Worm (Caenorhabditis elegans) whole organism, L4/young adult: Measurements from ENCODE around the gene fbxl-4.

Experiments
- W03F9.2 ChIP-seq: fragments of 150-350 bp; optimal IDR thresholded peaks from 2 replicates; lab custom pipeline; 2014; ENCODE audit warnings: missing biosample characterization, missing genetic modification characterization
- dao-5 ChIP-seq: sonication (generic microtip); optimal IDR thresholded peaks from 2 replicates; lab custom pipeline; 2016; ENCODE audit warnings: missing genotype, missing genetic modification characterization, moderate library complexity, missing compliant biosample characterization
- him-1 ChIP-seq: sonication (generic microtip); optimal IDR thresholded peaks from 2 replicates; lab custom pipeline; 2016; ENCODE audit warnings: missing genotype, missing genetic modification reagents, missing genetic modification characterization, missing compliant biosample characterization

Gene fbxl-4

DNA sequence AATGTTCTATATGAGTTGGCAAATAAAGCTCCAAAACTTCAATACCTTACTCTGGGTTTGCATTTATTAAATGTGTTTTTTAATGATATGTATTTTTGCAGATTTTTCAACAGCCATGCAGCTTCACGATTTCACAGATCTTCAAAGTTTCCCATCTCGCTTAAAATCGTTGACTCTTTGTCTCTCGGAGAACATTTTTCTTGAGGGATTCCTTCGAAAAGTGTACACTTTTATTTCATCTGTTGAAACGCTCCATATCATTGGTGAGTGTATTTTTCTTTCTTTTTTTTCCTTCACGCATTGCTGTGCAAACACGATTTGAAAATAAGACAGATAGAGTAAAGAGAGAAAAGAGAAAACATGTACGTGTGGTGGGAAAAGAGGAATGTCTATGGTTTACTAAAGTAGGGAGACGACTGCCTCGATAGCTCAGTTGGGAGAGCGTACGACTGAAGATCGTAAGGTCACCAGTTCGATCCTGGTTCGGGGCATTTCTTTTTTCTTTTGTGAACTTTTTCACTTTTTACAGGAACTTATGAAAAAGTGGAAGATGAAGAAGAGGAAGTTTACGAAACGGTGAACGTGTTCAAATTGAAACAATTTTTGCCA lies 4.7 kb downstream of the fbxl-4 start:
- TF ChIP-seq him-1 (tag; lab: Kevin White, UChicago): peak; percentile 63
- TF ChIP-seq dao-5 (tag; lab: Kevin White, UChicago): peak; percentile 77
- peak; percentile 75 for TF ChIP-seq W03F9.2 (tag; lab: Kevin White, UChicago)

DNA sequence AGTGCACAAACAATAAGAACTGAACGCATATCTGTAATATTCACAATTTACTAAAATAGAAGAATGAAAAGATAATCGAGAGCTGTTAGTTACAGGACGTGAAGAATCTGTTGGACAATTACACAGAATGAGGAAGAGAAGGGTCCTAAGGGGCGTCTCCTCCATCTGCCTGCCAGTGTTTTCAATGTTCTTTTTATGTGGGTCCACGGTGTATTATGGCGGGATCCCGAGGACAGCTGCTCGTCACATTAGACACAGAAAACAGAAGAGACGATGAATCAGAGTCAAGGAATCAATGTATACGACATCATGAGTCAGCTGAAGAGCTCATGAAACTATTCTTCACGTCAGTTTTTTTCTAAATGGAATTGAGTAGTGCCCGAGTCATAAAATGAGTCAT lies 8.5 kb downstream of the fbxl-4 start, which contains the start of gene ttr-6:
ttr-6 (minus strand) TSS at position 33 of the 400 bp plus-strand sequence.
- no peak for TF ChIP-seq W03F9.2 (tag; lab: Kevin White, UChicago)

DNA sequence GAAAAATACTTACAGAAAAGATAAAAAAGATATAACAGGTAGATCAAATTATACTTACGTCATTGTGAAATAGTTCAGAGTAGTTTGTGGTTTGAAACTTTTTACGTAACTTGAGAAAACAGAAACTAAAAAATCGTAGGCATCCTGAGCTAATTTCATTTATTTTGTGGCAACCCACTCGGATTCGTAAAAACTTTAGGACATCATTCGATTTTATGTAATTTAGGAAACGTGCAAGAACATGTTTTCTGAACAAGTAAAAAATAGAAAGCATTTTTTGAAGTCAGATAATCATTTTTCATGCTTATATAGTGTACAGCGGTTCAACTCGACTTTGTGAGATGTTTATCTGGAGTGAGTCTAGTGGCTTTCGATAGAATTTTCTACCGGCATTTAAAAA lies 10.1 kb downstream of the fbxl-4 start, which contains the start of gene hic-1:
hic-1 (minus strand) TSS at position 101 of the 400 bp plus-strand sequence.
- TF ChIP-seq dao-5 (tag; lab: Kevin White, UChicago): no peak
- TF ChIP-seq him-1 (tag; lab: Kevin White, UChicago): no peak
- no peak for TF ChIP-seq W03F9.2 (tag; lab: Kevin White, UChicago)

DNA sequence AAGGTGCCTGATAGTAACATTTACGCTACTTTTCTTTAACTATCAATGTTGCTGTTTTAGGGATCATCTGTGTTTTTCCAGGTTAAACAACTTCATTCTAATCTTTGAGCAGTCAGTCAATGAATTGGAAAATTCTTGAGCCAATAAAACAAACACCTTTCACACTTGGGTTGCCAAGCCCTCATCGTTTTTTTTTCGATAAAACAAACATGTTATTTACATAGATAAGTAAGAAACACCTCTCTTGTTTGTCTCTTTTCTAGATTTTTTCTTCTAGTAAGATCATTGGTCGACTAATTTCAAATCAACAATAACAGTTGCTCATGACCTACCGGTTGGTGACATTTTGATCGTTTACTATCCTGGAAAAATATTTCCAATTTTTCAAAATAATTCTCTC lies 13.4 kb downstream of the fbxl-4 start:
- no peak for TF ChIP-seq him-1 (tag; lab: Kevin White, UChicago)
- TF ChIP-seq dao-5 (tag; lab: Kevin White, UChicago): no peak
- no peak for TF ChIP-seq W03F9.2 (tag; lab: Kevin White, UChicago)

DNA sequence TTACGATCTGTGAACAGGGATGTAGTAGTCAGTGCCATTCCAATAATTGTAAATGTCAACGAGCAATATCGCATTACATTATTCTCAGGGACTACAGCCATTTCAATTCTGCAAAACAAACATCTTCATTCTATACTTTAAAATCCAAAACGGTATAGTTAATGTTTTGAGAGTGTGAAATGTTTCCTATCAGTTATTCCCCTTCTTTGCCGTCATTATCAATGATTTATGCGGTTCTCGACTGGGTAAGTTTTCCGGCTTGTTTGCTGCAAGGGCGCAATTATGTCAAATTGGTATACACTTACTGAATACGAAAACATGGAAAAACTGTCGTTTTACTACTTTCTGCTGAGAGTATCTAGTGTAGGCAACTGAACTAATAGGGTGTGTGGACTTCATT lies 14.5 kb downstream of the fbxl-4 start, which contains the start of gene F23G4.1:
F23G4.1 (minus strand) TSS at position 101 of the 400 bp plus-strand sequence.
- TF ChIP-seq him-1 (tag; lab: Kevin White, UChicago): no peak
- TF ChIP-seq W03F9.2 (tag; lab: Kevin White, UChicago): no peak
- TF ChIP-seq dao-5 (tag; lab: Kevin White, UChicago): no peak

DNA sequence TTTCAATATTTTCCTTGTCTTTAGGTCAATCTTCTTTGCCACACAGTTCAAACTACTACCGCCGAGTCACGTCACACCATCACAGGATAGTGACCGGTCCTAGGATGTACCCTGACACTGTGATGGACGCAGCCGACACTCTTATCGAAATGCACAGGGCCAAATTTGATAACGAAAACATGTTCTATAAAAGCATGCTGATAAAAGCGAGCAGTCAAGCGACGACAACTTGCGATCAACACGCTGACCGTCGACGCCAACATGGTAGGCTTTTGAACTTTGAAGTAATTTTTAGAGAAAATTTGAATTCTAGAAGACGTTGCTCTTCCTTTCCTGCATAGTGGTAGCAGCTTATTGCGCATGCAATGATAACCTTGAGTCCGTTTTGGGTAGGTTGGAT lies 18.4 kb downstream of the fbxl-4 start, which contains the start of gene cpr-6:
cpr-6 (plus strand) TSS at position 217 of the 400 bp plus-strand sequence.
- no peak for TF ChIP-seq dao-5 (tag; lab: Kevin White, UChicago)

DNA sequence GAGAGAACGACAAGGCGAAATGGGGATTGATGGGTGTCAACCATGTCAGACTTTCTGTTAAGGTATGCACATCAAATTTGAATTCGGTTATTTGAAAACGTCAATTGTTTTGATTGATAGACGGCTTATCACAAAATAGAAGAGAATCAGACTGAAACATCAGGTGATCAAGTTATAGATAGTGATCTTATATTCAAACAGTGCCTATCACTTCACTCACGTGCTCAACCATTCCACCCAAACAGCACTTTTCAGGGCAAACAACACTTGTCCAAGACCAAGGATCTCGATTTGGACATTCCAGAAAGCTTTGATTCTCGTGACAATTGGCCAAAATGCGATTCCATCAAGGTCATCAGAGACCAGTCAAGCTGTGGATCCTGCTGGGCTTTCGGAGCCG lies 19.0 kb downstream of the fbxl-4 start:
- TF ChIP-seq W03F9.2 (tag; lab: Kevin White, UChicago) (no peak), dao-5 (tag; lab: Kevin White, UChicago) (no peak), him-1 (tag; lab: Kevin White, UChicago) (no peak)

DNA sequence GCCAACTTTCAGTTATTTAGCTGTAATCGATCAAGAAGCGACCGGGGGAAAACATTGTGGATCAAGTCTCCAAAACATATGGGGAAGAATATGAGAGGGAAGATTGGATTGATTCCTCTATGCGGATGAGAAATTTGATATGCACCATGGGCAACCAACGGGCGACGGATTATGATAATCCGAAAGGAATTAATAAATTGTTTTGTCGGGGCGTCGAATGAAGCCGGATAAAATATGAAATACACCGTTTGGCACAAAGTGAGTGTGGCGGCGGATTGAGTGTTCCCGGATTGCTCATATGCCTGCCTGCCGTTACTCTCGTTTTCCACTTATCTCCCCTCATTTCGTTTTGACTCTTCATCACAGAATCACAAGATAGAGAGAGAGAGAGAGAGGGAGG lies 20.7 kb downstream of the fbxl-4 start:
- no peak for TF ChIP-seq W03F9.2 (tag; lab: Kevin White, UChicago)
- no peak for TF ChIP-seq him-1 (tag; lab: Kevin White, UChicago)
- no peak for TF ChIP-seq dao-5 (tag; lab: Kevin White, UChicago)

DNA sequence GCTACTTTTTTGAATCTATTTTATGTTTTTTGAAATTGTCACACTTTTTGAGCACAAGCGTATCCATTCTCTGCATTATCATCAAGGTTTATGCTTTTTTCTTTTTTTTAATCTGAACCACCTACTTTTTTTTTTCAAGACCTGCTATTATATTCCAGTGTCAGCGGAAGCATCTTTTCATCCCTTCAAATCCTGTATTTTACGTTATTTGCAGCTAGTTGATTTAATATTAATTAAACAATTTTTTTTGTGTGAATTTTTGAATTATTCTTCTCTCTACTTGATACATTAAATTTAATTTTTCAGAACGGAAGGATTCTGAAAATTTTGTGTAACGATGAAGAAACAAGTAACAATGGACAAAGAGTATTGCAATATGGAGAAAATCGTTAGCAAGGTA lies 21.1 kb downstream of the fbxl-4 start, which contains the start of gene C25B8.8:
C25B8.8 (plus strand) TSS at position 301 of the 400 bp plus-strand sequence.
- no peak for TF ChIP-seq W03F9.2 (tag; lab: Kevin White, UChicago)
- no peak for TF ChIP-seq dao-5 (tag; lab: Kevin White, UChicago)
- TF ChIP-seq him-1 (tag; lab: Kevin White, UChicago): no peak

DNA sequence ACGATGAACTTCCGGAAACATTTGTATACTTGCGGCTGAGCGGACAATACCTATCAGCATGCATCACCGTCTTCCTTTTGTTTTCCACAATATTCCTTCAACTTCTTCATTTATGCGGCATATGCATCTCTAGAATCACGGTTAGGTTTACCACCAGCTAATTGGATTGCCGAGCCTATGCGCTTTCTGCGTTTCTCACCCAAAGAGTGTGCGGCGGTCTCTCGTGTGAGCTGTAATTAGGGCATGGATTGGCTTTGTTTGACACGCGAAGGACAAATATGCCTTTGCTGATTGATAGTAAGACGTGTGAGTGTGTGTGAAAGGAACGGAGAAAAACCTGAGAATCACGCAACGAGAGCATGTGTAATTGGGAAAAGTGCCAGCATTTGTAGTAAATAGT lies 24.9 kb downstream of the fbxl-4 start:
- TF ChIP-seq him-1 (tag; lab: Kevin White, UChicago) (no peak), W03F9.2 (tag; lab: Kevin White, UChicago) (no peak), dao-5 (tag; lab: Kevin White, UChicago) (no peak)

DNA sequence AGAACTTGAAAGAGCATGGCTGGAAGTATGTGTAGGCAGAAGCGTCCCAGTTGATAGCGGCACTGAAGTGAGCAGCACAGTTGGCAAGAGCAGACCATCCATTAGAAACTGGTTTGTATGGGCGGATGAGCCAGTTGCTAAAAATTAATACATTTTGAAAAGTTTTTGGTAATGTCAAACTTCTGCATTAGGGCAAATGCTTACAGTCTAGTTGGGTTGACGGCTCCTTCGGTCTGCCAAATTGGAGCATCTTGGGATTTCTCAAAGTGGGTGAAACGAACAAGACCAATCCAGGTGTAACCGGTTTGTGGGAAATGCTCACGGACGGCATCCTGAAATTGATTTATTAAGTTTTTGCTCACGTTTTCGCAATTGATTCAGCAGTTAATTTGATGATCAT lies 29.0 kb downstream of the fbxl-4 start:
- TF ChIP-seq dao-5 (tag; lab: Kevin White, UChicago) (no peak), him-1 (tag; lab: Kevin White, UChicago) (no peak), W03F9.2 (tag; lab: Kevin White, UChicago) (no peak)

DNA sequence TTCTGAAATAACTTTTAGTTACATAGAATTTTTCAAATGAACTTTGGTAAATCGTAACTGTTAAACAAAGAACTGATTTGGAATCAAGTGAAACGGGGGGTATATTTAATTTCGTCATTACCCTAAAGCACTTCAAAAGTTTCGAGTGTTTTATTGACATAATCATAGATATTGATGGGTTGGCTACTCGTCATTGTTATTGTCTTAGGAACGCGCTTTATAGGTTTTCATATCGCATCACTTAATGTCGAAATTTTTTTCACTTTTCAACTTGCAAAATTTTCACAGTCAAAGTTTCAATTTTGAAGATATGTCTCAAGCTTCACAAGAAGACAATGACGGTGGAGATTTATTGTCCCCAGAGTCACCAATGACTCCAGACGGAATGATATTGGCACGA lies 30.1 kb downstream of the fbxl-4 start, which contains the start of gene kqt-1:
kqt-1 (plus strand) TSS at position 301 of the 400 bp plus-strand sequence.
- TF ChIP-seq W03F9.2 (tag; lab: Kevin White, UChicago): no peak

DNA sequence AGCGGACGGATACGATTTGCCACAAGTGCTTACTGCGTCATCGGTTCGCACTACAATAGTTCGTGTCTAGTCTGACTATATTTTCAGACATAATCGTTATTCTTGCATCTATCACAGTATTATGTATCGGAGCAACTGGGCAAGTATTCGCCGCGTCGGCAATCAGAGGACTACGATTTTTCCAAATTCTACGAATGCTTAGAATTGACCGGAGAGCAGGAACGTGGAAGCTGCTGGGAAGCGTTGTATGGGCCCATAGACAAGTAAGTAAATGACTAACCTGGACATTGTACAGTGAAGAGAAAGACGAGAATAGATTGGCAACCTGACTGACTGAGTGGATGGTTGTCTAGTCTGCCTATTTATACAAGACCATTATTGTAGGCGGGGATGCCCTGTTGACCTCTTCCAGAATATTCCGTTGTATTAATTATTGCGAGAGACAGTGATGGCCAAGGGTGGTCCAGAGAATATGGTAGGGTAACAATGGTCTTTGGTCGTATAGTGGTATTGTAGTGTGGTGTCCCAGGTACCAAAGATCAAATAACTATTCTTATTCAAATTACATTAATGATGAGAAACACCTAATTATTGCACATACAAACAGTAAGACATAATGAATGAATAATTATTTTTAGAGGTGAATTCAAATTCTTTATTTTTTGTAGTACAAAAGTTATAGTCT lies 34.1 kb downstream of the fbxl-4 start, which contains the start of gene clec-266:
clec-266 (minus strand) TSS at position 364 of the 685 bp plus-strand sequence.
- TF ChIP-seq him-1 (tag; lab: Kevin White, UChicago) (no peak), dao-5 (tag; lab: Kevin White, UChicago) (no peak), W03F9.2 (tag; lab: Kevin White, UChicago) (no peak)

DNA sequence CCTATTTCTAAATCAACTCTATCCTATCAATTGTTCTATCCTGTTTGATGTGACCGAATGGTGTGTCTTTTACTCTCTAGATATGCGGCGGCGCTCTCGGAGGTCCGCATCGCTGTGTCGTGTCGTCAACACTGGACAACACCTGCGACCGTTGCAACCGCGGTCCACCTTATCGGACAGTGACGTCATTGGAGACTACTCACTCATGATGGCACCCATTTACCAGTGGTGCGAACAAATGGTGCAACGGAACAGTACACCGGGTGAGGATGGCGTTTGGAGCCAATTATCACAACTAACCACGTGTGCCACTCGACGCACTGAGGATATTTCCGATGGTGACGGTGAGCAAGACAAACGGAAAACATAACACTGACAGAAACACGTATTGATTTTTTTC lies 36.7 kb downstream of the fbxl-4 start:
- TF ChIP-seq him-1 (tag; lab: Kevin White, UChicago) (no peak), dao-5 (tag; lab: Kevin White, UChicago) (no peak), W03F9.2 (tag; lab: Kevin White, UChicago) (no peak)
